Worm (Caenorhabditis elegans) whole organism, L3 larva: ENCODE results near the gene C10G8.3.

ENCODE experiments used
- ZK546.5 ChIP-seq: sonication (generic microtip); optimal IDR thresholded peaks from 2 replicates; lab custom pipeline; 2017; ENCODE audit warnings: missing biosample characterization, missing genetic modification characterization
- aly-2 ChIP-seq: fragments of 150-350 bp; optimal IDR thresholded peaks from 2 replicates; lab custom pipeline; 2014; ENCODE audit warnings: missing biosample characterization, missing genetic modification characterization
- ama-1 ChIP-seq: fragments of 150-350 bp; optimal IDR thresholded peaks from 2 replicates; lab custom pipeline; 2018
- ceh-82 ChIP-seq: fragments of 150-350 bp; optimal IDR thresholded peaks from 2 replicates; lab custom pipeline; 2014; ENCODE audit warnings: missing biosample characterization, missing genetic modification characterization
- ceh-9 ChIP-seq: sonication (generic microtip); optimal IDR thresholded peaks from 2 replicates; lab custom pipeline; 2018; ENCODE audit warnings: missing biosample characterization, missing genetic modification characterization
- daf-12 ChIP-seq: fragments of 150-350 bp; optimal IDR thresholded peaks from 2 replicates; lab custom pipeline; 2014; ENCODE audit warnings: missing biosample characterization, missing genetic modification reagents, missing genetic modification characterization
- egl-27 ChIP-seq: sonication (generic microtip); optimal IDR thresholded peaks from 4 replicates; lab custom pipeline; 2017; ENCODE audit warnings: missing biosample characterization, missing genetic modification reagents, missing genetic modification characterization
- egl-5 ChIP-seq: fragments of 150-350 bp; optimal IDR thresholded peaks from 2 replicates; lab custom pipeline; 2017; ENCODE audit warnings: missing biosample characterization, missing genetic modification reagents, missing genetic modification characterization, inconsistent platforms
- elt-1 ChIP-seq: fragments of 150-350 bp; optimal IDR thresholded peaks from 2 replicates; lab custom pipeline; 2014; ENCODE audit warnings: missing biosample characterization, missing genetic modification characterization
- elt-2 ChIP-seq: sonication (generic microtip); optimal IDR thresholded peaks from 2 replicates; lab custom pipeline; 2016; ENCODE audit warnings: missing genetic modification reagents, mild to moderate bottlenecking, missing genetic modification characterization, missing compliant biosample characterization
- elt-3 ChIP-seq, 3 experiments: fragments of 150-350 bp in 1 of 3; sonication (generic microtip) in 2 of 3; optimal IDR thresholded peaks; 2 replicates in 2 of 3; 4 replicates in 1 of 3; lab custom pipeline; 2014 to 2017; ENCODE audit warnings: missing biosample characterization in 3 of 3, missing genetic modification characterization in 3 of 3
- eor-1 ChIP-seq, 2 experiments: fragments of 150-350 bp; optimal IDR thresholded peaks; 2 replicates each; lab custom pipeline; 2014 to 2018; ENCODE audit warnings: missing biosample characterization in 2 of 2, missing genetic modification characterization in 2 of 2
- fkh-10 ChIP-seq: sonication (generic microtip); optimal IDR thresholded peaks from 2 replicates; lab custom pipeline; 2017; ENCODE audit warnings: missing biosample characterization, missing genetic modification reagents, missing genetic modification characterization
- fkh-2 ChIP-seq: fragments of 150-350 bp; optimal IDR thresholded peaks from 2 replicates; lab custom pipeline; 2014; ENCODE audit warnings: missing biosample characterization, missing genetic modification reagents, missing genetic modification characterization
- hmg-11 ChIP-seq: sonication (generic microtip); optimal IDR thresholded peaks from 2 replicates; lab custom pipeline; 2016; ENCODE audit warnings: missing genetic modification characterization, missing compliant biosample characterization
- jun-1 ChIP-seq: fragments of 150-350 bp; optimal IDR thresholded peaks from 2 replicates; lab custom pipeline; 2014; ENCODE audit warnings: missing biosample characterization, missing genetic modification reagents, missing genetic modification characterization
- lin-15B ChIP-seq: fragments of 150-350 bp; optimal IDR thresholded peaks from 2 replicates; lab custom pipeline; 2014; ENCODE audit warnings: missing biosample characterization, missing genetic modification characterization
- lin-39 ChIP-seq: fragments of 150-350 bp; optimal IDR thresholded peaks from 2 replicates; lab custom pipeline; 2018; ENCODE audit warnings: missing biosample characterization, missing genetic modification reagents, missing genetic modification characterization
- lsy-12 ChIP-seq: sonication (generic microtip); optimal IDR thresholded peaks from 2 replicates; lab custom pipeline; 2016; ENCODE audit warnings: mild to moderate bottlenecking, missing genetic modification characterization, missing compliant biosample characterization
- mdl-1 ChIP-seq: fragments of 150-350 bp; optimal IDR thresholded peaks from 2 replicates; lab custom pipeline; 2014; ENCODE audit warnings: missing biosample characterization, missing genetic modification characterization
- nfya-1 ChIP-seq: sonication (generic microtip); optimal IDR thresholded peaks from 2 replicates; lab custom pipeline; 2017; ENCODE audit warnings: missing genetic modification characterization, mild to moderate bottlenecking, missing compliant biosample characterization, antibody characterized with exemption, moderate library complexity; ENCODE audit not compliant: insufficient read depth
- nhr-11 ChIP-seq: fragments of 150-350 bp; optimal IDR thresholded peaks from 2 replicates; lab custom pipeline; 2014; ENCODE audit warnings: missing biosample characterization, missing genetic modification characterization
- nhr-12 ChIP-seq: fragments of 150-350 bp; optimal IDR thresholded peaks from 2 replicates; lab custom pipeline; 2014; ENCODE audit warnings: missing biosample characterization, missing genetic modification characterization
- nhr-23 ChIP-seq: fragments of 150-350 bp; optimal IDR thresholded peaks from 2 replicates; lab custom pipeline; 2014; ENCODE audit warnings: missing biosample characterization, missing genetic modification reagents, missing genetic modification characterization
- nhr-237 ChIP-seq: fragments of 150-350 bp; optimal IDR thresholded peaks from 2 replicates; lab custom pipeline; 2014; ENCODE audit warnings: missing biosample characterization, missing genetic modification characterization
- nhr-28 ChIP-seq: fragments of 150-350 bp; optimal IDR thresholded peaks from 2 replicates; lab custom pipeline; 2014; ENCODE audit warnings: missing biosample characterization, missing genetic modification characterization
- nhr-67 ChIP-seq: fragments of 150-350 bp; optimal IDR thresholded peaks from 2 replicates; lab custom pipeline; 2014; ENCODE audit warnings: missing biosample characterization, missing genetic modification characterization
- nhr-76 ChIP-seq: fragments of 150-350 bp; sonication (generic microtip); optimal IDR thresholded peaks from 5 replicates; lab custom pipeline; 2014; ENCODE audit warnings: missing biosample characterization, missing genetic modification characterization
- nhr-77 ChIP-seq: fragments of 150-350 bp; optimal IDR thresholded peaks from 2 replicates; lab custom pipeline; 2014; ENCODE audit warnings: missing biosample characterization, missing genetic modification characterization
- pqm-1 ChIP-seq: fragments of 150-350 bp; optimal IDR thresholded peaks from 2 replicates; lab custom pipeline; 2017; ENCODE audit warnings: missing biosample characterization, missing genetic modification characterization, inconsistent platforms
- sea-2 ChIP-seq: fragments of 150-350 bp; sonication (generic microtip); optimal IDR thresholded peaks from 4 replicates; lab custom pipeline; 2014; ENCODE audit warnings: missing biosample characterization, missing genetic modification reagents, missing genetic modification characterization
- skn-1 ChIP-seq: fragments of 150-350 bp; optimal IDR thresholded peaks from 2 replicates; lab custom pipeline; 2014; ENCODE audit warnings: missing biosample characterization, missing genetic modification characterization
- snpc-4 ChIP-seq: fragments of 150-350 bp; optimal IDR thresholded peaks from 2 replicates; lab custom pipeline; 2014; ENCODE audit warnings: missing biosample characterization, missing genetic modification characterization
- tbx-2 ChIP-seq: sonication (generic microtip); optimal IDR thresholded peaks from 2 replicates; lab custom pipeline; 2016; ENCODE audit warnings: mild to moderate bottlenecking, missing genetic modification characterization, missing compliant biosample characterization
- unc-39 ChIP-seq: sonication (generic microtip); optimal IDR thresholded peaks from 4 replicates; lab custom pipeline; 2017; ENCODE audit warnings: missing biosample characterization, missing genetic modification characterization
- ztf-11 ChIP-seq: fragments of 150-350 bp; optimal IDR thresholded peaks from 2 replicates; lab custom pipeline; 2014; ENCODE audit warnings: missing biosample characterization, missing genetic modification characterization

C10G8.3 gene

DNA sequence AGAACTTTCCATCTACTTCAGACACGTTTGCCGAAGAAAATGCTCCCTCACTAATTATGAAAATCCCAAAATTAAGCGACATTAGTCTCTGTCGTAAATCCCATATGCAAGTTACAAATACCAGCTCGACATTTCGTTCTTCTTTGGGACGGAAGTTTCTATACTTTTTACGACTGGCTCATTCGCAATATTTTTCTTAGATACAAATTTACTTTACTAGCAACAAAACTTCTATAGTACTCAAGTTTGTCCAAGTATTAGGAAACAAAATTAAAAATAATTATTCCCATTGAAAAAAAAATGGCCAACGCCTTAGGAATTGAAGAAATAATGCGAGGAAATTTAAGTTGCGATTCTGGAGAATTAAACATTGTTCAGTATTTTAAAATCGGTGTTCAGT lies 18.4 kb downstream of the C10G8.3 start, which contains the start of gene srg-26:
Gene srg-26 (plus strand): TSS at position 301 of the 400 bp plus-strand sequence.
- TF ChIP-seq unc-39 (tag; lab: Kevin White, UChicago) (no peak), elt-1 (tag; lab: Kevin White, UChicago) (no peak), tbx-2 (no peak), ama-1 (lab: Kevin White, UChicago) (no peak), fkh-2 (tag; lab: Kevin White, UChicago) (no peak), skn-1 (tag; lab: Kevin White, UChicago) (no peak), nhr-28 (tag; lab: Kevin White, UChicago) (no peak), ZK546.5 (tag; lab: Kevin White, UChicago) (no peak), elt-3 (tag; optimal IDR thresholded peaks at IDR 0.05; lab: Kevin White, UChicago) (no peak), mdl-1 (tag; lab: Kevin White, UChicago) (no peak), aly-2 (tag; lab: Kevin White, UChicago) (no peak)

DNA sequence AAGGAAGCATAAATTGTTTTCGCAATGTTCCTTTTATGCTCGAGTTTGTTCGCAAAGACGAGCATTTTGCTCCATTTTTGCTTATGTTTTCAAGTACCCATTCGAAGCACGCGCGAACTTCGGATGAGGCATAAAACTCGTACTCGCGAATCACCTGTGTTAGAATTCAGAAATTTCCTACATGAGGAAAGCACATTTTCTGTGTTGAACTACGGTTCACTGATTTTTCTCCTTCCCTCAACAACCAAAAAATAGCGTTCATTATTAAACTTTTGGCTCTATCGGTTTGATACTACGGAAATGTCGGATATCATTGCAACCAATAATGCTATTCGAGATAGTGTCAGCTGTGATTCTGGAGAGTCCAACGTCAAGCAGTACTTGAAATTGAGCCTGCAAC lies 22.0 kb downstream of the C10G8.3 start, which contains the start of gene srg-28:
Gene srg-28 (plus strand): TSS at position 301 of the 400 bp plus-strand sequence.
- TF ChIP-seq aly-2 (tag; lab: Kevin White, UChicago) (no peak), pqm-1 (tag; lab: Kevin White, UChicago) (no peak), sea-2 (GFP tag; lab: Kevin White, UChicago) (no peak), nhr-67 (no peak), fkh-2 (tag; lab: Kevin White, UChicago) (no peak), ZK546.5 (tag; lab: Kevin White, UChicago) (no peak)

DNA sequence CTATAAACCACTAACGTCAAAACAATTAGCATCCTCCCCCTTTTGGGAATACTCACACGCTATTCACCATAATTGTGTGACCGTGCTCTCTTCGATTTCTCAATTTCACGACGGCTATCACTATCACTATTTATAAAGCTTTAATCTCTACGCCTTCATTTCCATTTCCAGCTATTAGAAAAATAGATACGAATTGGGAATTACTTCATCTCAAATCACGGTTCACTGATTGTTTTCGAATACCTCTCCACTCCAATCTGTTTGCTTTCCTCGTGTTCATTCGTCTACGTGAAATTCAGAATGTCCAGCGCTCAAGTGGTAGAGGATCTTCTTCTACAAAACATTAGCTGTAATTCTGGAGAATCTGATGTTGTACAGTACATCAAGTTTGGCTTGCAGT lies 24.3 kb downstream of the C10G8.3 start, which contains the start of gene srg-29:
Gene srg-29 (plus strand): TSS at position 301 of the 400 bp plus-strand sequence.
- TF ChIP-seq hmg-11 (no peak), skn-1 (tag; lab: Kevin White, UChicago) (no peak), nfya-1 (no peak), lin-15B (no peak), egl-5 (tag; lab: Kevin White, UChicago) (no peak), jun-1 (no peak), snpc-4 (tag; lab: Kevin White, UChicago) (no peak), lin-39 (tag; lab: Kevin White, UChicago) (no peak), nhr-11 (tag; lab: Kevin White, UChicago) (no peak), elt-2 (tag; lab: Kevin White, UChicago) (no peak), daf-12 (tag; lab: Kevin White, UChicago) (no peak), ama-1 (lab: Kevin White, UChicago) (no peak), ceh-9 (tag; lab: Kevin White, UChicago) (no peak), nhr-12 (tag; lab: Kevin White, UChicago) (no peak), eor-1 (tag; optimal IDR thresholded peaks at IDR 0.05; lab: Kevin White, UChicago) (no peak), mdl-1 (tag; lab: Kevin White, UChicago) (no peak), nhr-23 (tag; lab: Kevin White, UChicago) (no peak), lsy-12 (tag; lab: Kevin White, UChicago) (no peak), aly-2 (tag; lab: Kevin White, UChicago) (no peak)

DNA sequence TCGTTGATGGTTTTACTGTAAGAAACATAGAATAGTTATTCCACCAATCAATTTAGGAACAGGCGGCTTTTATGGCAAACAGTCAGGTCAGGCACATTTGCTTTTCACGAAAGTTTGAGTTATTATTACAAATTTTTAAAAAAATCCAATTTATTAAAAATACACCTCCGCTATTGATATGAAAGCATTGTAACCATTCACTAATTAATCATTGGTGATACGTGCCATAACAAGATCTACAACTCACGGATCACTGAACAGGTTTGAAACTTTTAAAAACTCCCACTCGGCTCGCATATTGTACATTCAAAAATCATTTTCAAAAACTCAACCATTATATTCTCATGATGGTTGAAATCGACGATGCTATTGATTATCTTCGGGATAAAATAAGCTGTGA lies 26.9 kb downstream of the C10G8.3 start, which contains the start of gene srg-27:
Gene srg-27 (plus strand): TSS at position 301 of the 400 bp plus-strand sequence.
- TF ChIP-seq nhr-76 (tag; lab: Kevin White, UChicago) (no peak), nhr-28 (tag; lab: Kevin White, UChicago) (no peak), nhr-77 (no peak), fkh-2 (tag; lab: Kevin White, UChicago) (no peak)

DNA sequence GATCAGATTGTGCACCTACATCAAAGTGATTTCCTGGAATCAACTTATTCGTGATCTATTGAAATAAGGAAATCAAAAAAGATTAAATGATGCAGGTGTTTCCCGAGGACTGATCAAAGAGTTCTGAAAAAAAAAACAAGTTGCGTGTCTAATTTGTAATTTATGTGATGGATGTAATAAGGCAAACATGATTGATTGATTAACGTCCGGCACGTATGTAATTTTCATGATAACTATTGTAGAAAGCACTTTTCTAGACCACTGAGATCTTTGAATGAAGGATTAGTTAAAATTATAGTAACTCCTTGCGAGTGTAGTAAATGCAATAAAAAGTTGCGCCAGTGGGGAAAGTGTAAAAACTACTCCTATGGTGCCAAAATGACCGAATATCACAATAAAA lies 32.9 kb downstream of the C10G8.3 start, which contains the start of gene srg-25:
Gene srg-25 (minus strand): TSS at position 101 of the 400 bp plus-strand sequence.
- TF ChIP-seq nhr-237 (no peak), ztf-11 (no peak), nfya-1 (no peak), ceh-82 (tag; lab: Kevin White, UChicago) (no peak), lin-15B (no peak), nhr-67 (no peak), skn-1 (tag; lab: Kevin White, UChicago) (no peak), elt-3 (tag; optimal IDR thresholded peaks at IDR 0.05; lab: Kevin White, UChicago) (no peak), elt-2 (tag; lab: Kevin White, UChicago) (no peak), nhr-11 (tag; lab: Kevin White, UChicago) (no peak), egl-5 (tag; lab: Kevin White, UChicago) (no peak), sea-2 (GFP tag; lab: Kevin White, UChicago) (no peak), tbx-2 (no peak), nhr-28 (tag; lab: Kevin White, UChicago) (no peak), egl-27 (no peak), fkh-10 (no peak), nhr-76 (tag; lab: Kevin White, UChicago) (no peak), daf-12 (tag; lab: Kevin White, UChicago) (no peak), lin-39 (tag; lab: Kevin White, UChicago) (no peak), aly-2 (tag; lab: Kevin White, UChicago) (no peak)
